Worm (Caenorhabditis elegans): Measurements from ENCODE around the gene bli-5.

Gene bli-5

DNA sequence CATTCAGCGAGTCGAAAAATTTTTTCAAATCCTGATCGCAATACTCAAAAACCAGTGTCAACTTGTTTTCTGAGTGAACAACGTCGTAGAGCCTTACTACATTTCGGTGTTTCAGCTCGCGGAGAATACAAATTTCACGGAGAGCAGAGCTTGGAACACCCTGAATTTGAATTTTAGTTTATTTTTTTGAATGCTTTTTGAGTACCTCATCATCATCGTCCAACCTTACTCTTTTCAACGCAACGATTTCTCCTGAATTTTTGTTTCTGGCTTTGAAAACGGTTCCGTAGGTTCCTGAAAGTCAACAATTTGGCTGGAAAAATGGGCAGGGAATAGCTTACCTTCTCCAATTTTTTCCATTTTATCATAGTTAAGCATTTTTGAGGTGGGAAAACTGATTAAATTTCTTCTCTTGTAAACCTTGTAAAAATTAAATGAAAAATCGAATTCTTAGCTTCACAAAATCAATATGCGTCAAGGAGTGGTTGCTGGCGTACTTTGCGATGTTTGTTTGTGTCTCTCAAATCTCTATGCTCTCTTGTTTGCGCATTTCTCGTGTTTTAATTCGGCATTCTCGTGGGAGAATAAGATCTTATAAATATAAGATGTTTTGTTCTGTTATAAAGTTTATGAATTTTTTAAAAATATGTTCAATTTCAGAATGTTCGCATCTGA, 36.5 kb upstream of the bli-5 start, which contains the start of gene cdk-5 (continued):
- TF ChIP-seq pbrm-1 (GFP tag; IDR thresholded peaks at IDR 0.05) (peak; percentile 77; the same call in 1 of the 2 replicates), fkh-3 (tag; optimal IDR thresholded peaks at IDR 0.05) (no peak), F57C9.4 (tag; optimal IDR thresholded peaks at IDR 0.05) (no peak), rcor-1 (GFP tag; IDR thresholded peaks at IDR 0.05) (peak; percentile 67), cebp-1 (GFP tag; IDR thresholded peaks at IDR 0.05) (no peak), cebp-1 (tag; optimal IDR thresholded peaks at IDR 0.05) (peak; percentile 68), ztf-25 (GFP tag; IDR thresholded peaks at IDR 0.05) (no peak), lsl-1 (GFP tag; optimal IDR thresholded peaks at IDR 0.05) (peak; percentile 51), rec-8 (tag; optimal IDR thresholded peaks at IDR 0.05) (no peak), efl-1 (GFP tag; optimal IDR thresholded peaks at IDR 0.05) (peak; percentile 4), lin-40 (tag; optimal IDR thresholded peaks at IDR 0.05) (peak; percentile 87), egl-44 (GFP tag; IDR thresholded peaks at IDR 0.05) (no peak), T26A5.8 (tag; optimal IDR thresholded peaks at IDR 0.05) (no peak), unc-62 (GFP tag; optimal IDR thresholded peaks at IDR 0.05) (no peak), nhr-120 (GFP tag; IDR thresholded peaks at IDR 0.05) (no peak), B0336.3 (GFP tag; IDR thresholded peaks at IDR 0.05) (peak; percentile 51; the same call in 1 of the 2 replicates), bed-1 (GFP tag; IDR thresholded peaks at IDR 0.05) (no peak), somi-1 (GFP tag; optimal IDR thresholded peaks at IDR 0.05) (no peak), C17E4.6 (GFP tag; IDR thresholded peaks at IDR 0.05) (no peak), mxl-1 (tag; optimal IDR thresholded peaks at IDR 0.05) (no peak), lin-54 (GFP tag; optimal IDR thresholded peaks at IDR 0.05) (peak; percentile 84), hrde-1 (tag; optimal IDR thresholded peaks at IDR 0.05; ENCODE audit: borderline replicate concordance) (no peak), athp-1 (tag; optimal IDR thresholded peaks at IDR 0.05) (no peak), Y56A3A.18 (GFP tag; IDR thresholded peaks at IDR 0.05) (peak; percentile 52; the same call in 1 of the 2 replicates), ekl-4 (GFP tag; IDR thresholded peaks at IDR 0.05) (peak; percentile 86), sptf-2 (GFP tag; optimal IDR thresholded peaks at IDR 0.05) (no peak), gei-17 (GFP tag; optimal IDR thresholded peaks at IDR 0.05) (peak; percentile 30), F49E8.2 (tag; optimal IDR thresholded peaks at IDR 0.05; ENCODE audit: insufficient read depth) (no peak), rpc-1 (optimal IDR thresholded peaks at IDR 0.05) (no peak), rpc-1 (tag; optimal IDR thresholded peaks at IDR 0.05) (no peak), tbx-9 (tag; optimal IDR thresholded peaks at IDR 0.05; ENCODE audit: borderline replicate concordance) (no peak), zim-3 (tag; optimal IDR thresholded peaks at IDR 0.05) (no peak), dpl-1 (GFP tag; optimal IDR thresholded peaks at IDR 0.05) (peak; percentile 11), dox-1 (GFP tag; IDR thresholded peaks at IDR 0.05) (0 out of 2 replicates have a peak, but pooled peaks have one; percentile 31), ceh-100 (GFP tag; IDR thresholded peaks at IDR 0.05) (peak; percentile 58; the same call in 1 of the 2 replicates), hmg-1.2 (GFP tag; IDR thresholded peaks at IDR 0.05) (peak; percentile 99), unc-130 (GFP tag; optimal IDR thresholded peaks at IDR 0.05) (no peak), lsy-27 (tag; optimal IDR thresholded peaks at IDR 0.05; ENCODE audit: borderline replicate concordance, insufficient read depth) (no peak), F55B11.4 (tag; optimal IDR thresholded peaks at IDR 0.05; ENCODE audit: borderline replicate concordance, insufficient read depth) (no peak)

All from whole organism, young adult.